Fruit fly (Drosophila melanogaster): ENCODE results near the gene Rab7.

DNA sequence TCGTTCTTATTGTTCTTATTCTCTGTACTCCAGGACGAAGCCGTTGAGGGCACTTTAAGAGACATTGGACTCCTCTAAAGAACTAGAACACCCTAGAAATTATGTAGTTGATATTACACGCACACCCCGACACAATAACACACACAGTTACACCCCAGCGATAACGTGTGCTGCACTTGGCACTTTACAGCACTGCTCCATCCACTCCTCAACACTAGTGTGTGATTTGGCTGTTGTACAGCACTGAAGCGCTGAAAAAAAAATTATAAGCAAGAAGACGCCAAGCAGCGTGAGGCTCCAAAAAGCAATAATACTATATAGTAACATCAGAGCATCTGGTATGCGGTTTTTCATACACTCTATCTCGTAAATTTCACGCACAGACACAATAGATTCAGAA is 31.9 kb upstream of the Rab7 start:
- TF ChIP-seq tai (GFP tag; optimal IDR thresholded peaks at IDR 0.05) (no peak), fru (GFP tag; optimal IDR thresholded peaks at IDR 0.05) (no peak), dl (GFP tag; optimal IDR thresholded peaks at IDR 0.05; ENCODE audit: insufficient read depth in 1 of 2, partially characterized antibody in 2 of 2) (no peak), psq (GFP tag; optimal IDR thresholded peaks at IDR 0.05) (no peak), GATAd (GFP tag; optimal IDR thresholded peaks at IDR 0.05) (no peak), usp (GFP tag; optimal IDR thresholded peaks at IDR 0.05) (no peak)
